Fruit fly (Drosophila melanogaster) whole organism: Measurements from ENCODE around the gene CCAP.

ENCODE experiments used
- CG8478 ChIP-seq: fragments of >200 bp; optimal IDR thresholded peaks from 2 replicates; lab custom pipeline; 2018; ENCODE audit warnings: inconsistent platforms
- Dll ChIP-seq: fragments of >200 bp; optimal IDR thresholded peaks from 2 replicates; lab custom pipeline; 2017
- EcR ChIP-seq, 2 experiments: fragments of >200 bp; optimal IDR thresholded peaks; 2 replicates each; lab custom pipeline; 2017; ENCODE audit warnings: missing biosample characterization in 2 of 2, missing genetic modification characterization in 2 of 2, missing genetic modification reagents in 2 of 2
- pan ChIP-seq: fragments of >200 bp; optimal IDR thresholded peaks from 2 replicates; lab custom pipeline; 2017
- psq ChIP-seq: fragments of >200 bp; optimal IDR thresholded peaks from 2 replicates; lab custom pipeline; 2017
- usp ChIP-seq: fragments of >200 bp; optimal IDR thresholded peaks from 2 replicates; lab custom pipeline; 2017; ENCODE audit warnings: missing biosample characterization, missing genetic modification characterization, mixed read lengths

CCAP gene

dm6 chr3R:22726771-22727455, 25.0 kb upstream of the CCAP start, which contains the start of gene CG45049:
Gene CG45049 (plus strand): TSS chr3R:22726967.
- no peak for TF ChIP-seq Dll (lab: Kevin White, UChicago)

- no peak for TF ChIP-seq EcR (GFP tag; optimal IDR thresholded peaks at IDR 0.05; lab: Kevin White, UChicago)
- no peak for TF ChIP-seq CG8478 (lab: Kevin White, UChicago)
- TF ChIP-seq psq (lab: Kevin White, UChicago) = no peak
These were observed 24.3 kb upstream of the CCAP start, which contains the start of gene RNF220 for dm6 chr3R:22726031-22726770. Gene RNF220 (minus strand): TSS chr3R:22726414.

dm6 chr3R:22724149-22724973, 22.5 kb upstream of the CCAP start, which contains the start of gene Irp-1A:
Gene Irp-1A (minus strand): TSS chr3R:22724587.
- no peak for TF ChIP-seq psq (lab: Kevin White, UChicago)

- no peak for TF ChIP-seq psq (lab: Kevin White, UChicago)
- no peak for TF ChIP-seq Dll (lab: Kevin White, UChicago)
- no peak for TF ChIP-seq usp
- no peak for TF ChIP-seq CG8478 (lab: Kevin White, UChicago)
- TF ChIP-seq pan (lab: Kevin White, UChicago) = no peak
- TF ChIP-seq EcR (GFP tag; optimal IDR thresholded peaks at IDR 0.05; lab: Kevin White, UChicago) = no peak
These were observed 19.0 kb upstream of the CCAP start, which contains the start of gene wge for dm6 chr3R:22720808-22721306. Gene wge (minus strand): TSS chr3R:22721150.

- TF ChIP-seq EcR (GFP tag; optimal IDR thresholded peaks at IDR 0.05; lab: Kevin White, UChicago) (no peak), pan (lab: Kevin White, UChicago) (no peak), Dll (lab: Kevin White, UChicago) (no peak), psq (lab: Kevin White, UChicago) (no peak), usp (no peak), CG8478 (lab: Kevin White, UChicago) (no peak)
These were observed 17.7 kb upstream of the CCAP start for dm6 chr3R:22719607-22719949.

- TF ChIP-seq pan (lab: Kevin White, UChicago) (no peak), usp (no peak), EcR (GFP tag; optimal IDR thresholded peaks at IDR 0.05; lab: Kevin White, UChicago) (no peak), CG8478 (lab: Kevin White, UChicago) (no peak)
These were observed 17.2 kb upstream of the CCAP start for dm6 chr3R:22718937-22719606.

- no peak for TF ChIP-seq pan (lab: Kevin White, UChicago)
These were observed 16.5 kb upstream of the CCAP start for dm6 chr3R:22718401-22718800.

- TF ChIP-seq pan (lab: Kevin White, UChicago) (no peak), psq (lab: Kevin White, UChicago) (no peak), EcR (GFP tag; optimal IDR thresholded peaks at IDR 0.05; lab: Kevin White, UChicago) (no peak), CG8478 (lab: Kevin White, UChicago) (no peak), Dll (lab: Kevin White, UChicago) (no peak), usp (no peak)
These were observed 16.0 kb upstream of the CCAP start for dm6 chr3R:22717863-22718262.

dm6 chr3R:22710662-22711061, 8.8 kb upstream of the CCAP start, which contains the start of gene CG4907:
Gene CG4907 (minus strand): TSS chr3R:22710762.
- TF ChIP-seq Dll (lab: Kevin White, UChicago) = no peak
- TF ChIP-seq usp = no peak
- no peak for TF ChIP-seq CG8478 (lab: Kevin White, UChicago)

- TF ChIP-seq pan (lab: Kevin White, UChicago) (no peak), Dll (lab: Kevin White, UChicago) (no peak), usp (no peak), EcR (GFP tag; optimal IDR thresholded peaks at IDR 0.05; lab: Kevin White, UChicago) (no peak), CG8478 (lab: Kevin White, UChicago) (no peak), psq (lab: Kevin White, UChicago) (no peak)
These were observed 5.3 kb upstream of the CCAP start, which contains the start of gene CG13842 for dm6 chr3R:22707178-22707577. Gene CG13842 (minus strand): TSS chr3R:22707278.

dm6 chr3R:22698208-22698607, 3.7 kb downstream of the CCAP start, which contains the start of gene Cyp6d4:
Gene Cyp6d4 (plus strand): TSS chr3R:22698319.
- TF ChIP-seq Dll (lab: Kevin White, UChicago) = no peak
- TF ChIP-seq EcR (GFP tag; optimal IDR thresholded peaks at IDR 0.05; lab: Kevin White, UChicago) = no peak
- TF ChIP-seq usp = no peak
- no peak for TF ChIP-seq CG8478 (lab: Kevin White, UChicago)
- TF ChIP-seq pan (lab: Kevin White, UChicago) = no peak
- no peak for TF ChIP-seq psq (lab: Kevin White, UChicago)
